Worm (Caenorhabditis elegans) whole organism, midembryonic: ENCODE results near the gene clec-160.

Experiments
- cog-1 ChIP-seq: sonication (generic microtip); optimal IDR thresholded peaks from 2 replicates; lab custom pipeline; 2016; ENCODE audit warnings: missing genetic modification characterization, missing compliant biosample characterization
- flt-1 ChIP-seq: fragments of 200-800 bp; sonication (Bioruptor generic); IDR thresholded peaks from 2 replicates; pipeline ENCODE4 v1.3.6; 2022; ENCODE audit warnings: missing genetic modification characterization, missing compliant biosample characterization
- ref-1 ChIP-seq: fragments of 200-800 bp; sonication (Bioruptor generic); conservative IDR thresholded peaks from 2 replicates; pipeline ENCODE4 v1.3.6; 2022; ENCODE audit warnings: missing genetic modification reagents, missing genetic modification characterization, missing compliant biosample characterization
- ztf-23 ChIP-seq: fragments of 200-800 bp; sonication (Bioruptor generic); IDR thresholded peaks from 2 replicates; pipeline ENCODE4 v1.3.6; 2022; ENCODE audit warnings: missing genetic modification reagents, missing genetic modification characterization, missing compliant biosample characterization
- ztf-29 ChIP-seq: fragments of 200-800 bp; sonication (Bioruptor generic); IDR thresholded peaks from 2 replicates; pipeline ENCODE4 v1.3.6; 2022; ENCODE audit warnings: missing genetic modification reagents, missing genetic modification characterization, missing compliant biosample characterization

ce11 chrIII:8310239-8311057, 34.7 kb upstream of the clec-160 start, which contains the start of gene F10E9.3:
- TF ChIP-seq ztf-23 (GFP tag; lab: Robert Waterston, UW) (no peak), ref-1 (GFP tag; lab: Robert Waterston, UW) (no peak), flt-1 (GFP tag; lab: Robert Waterston, UW) (no peak), cog-1 (tag; lab: Kevin White, UChicago) (no peak), ztf-29 (GFP tag; lab: Robert Waterston, UW) (no peak)
